Worm (Caenorhabditis elegans): ENCODE measurements around the gene mrps-24.

DNA sequence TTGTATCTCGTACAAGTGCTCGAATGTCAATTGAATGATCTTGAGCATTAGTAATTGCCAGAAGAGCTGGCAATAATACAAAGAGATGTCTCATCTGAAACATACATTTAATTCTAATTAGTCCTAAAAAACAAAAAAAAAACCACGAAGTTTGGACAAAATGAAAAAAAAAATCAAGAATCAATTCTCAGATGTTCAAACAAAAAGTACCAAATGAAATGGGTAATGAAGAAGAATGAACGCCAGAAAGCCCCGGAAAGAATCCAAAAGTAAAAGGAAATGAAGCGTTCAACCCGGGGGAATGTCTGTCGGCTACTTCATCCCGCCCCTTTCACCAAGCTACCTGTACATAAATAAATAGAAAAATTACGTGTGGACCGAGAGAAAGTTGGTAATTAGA, 8.1 kb downstream of the mrps-24 start, which contains the start of gene F33D4.6:
- no peak for TF ChIP-seq mdl-1 (tag; optimal IDR thresholded peaks at IDR 0.05)
- no peak for TF ChIP-seq nhr-77 (tag; optimal IDR thresholded peaks at IDR 0.05)
- no peak for TF ChIP-seq jun-1 (tag; optimal IDR thresholded peaks at IDR 0.05)
- no peak for TF ChIP-seq daf-19 (GFP tag; conservative IDR thresholded peaks at IDR 0.05)
- TF ChIP-seq fkh-10 (GFP tag; optimal IDR thresholded peaks at IDR 0.05), result no peak
- TF ChIP-seq nhr-11 (tag; optimal IDR thresholded peaks at IDR 0.05), result no peak
- no peak for TF ChIP-seq lin-15B (tag; optimal IDR thresholded peaks at IDR 0.05)
- no peak for TF ChIP-seq lin-13 (GFP tag; optimal IDR thresholded peaks at IDR 0.05)
- no peak for TF ChIP-seq zip-2 (tag; optimal IDR thresholded peaks at IDR 0.05)
- no peak for TF ChIP-seq pqm-1 (tag; optimal IDR thresholded peaks at IDR 0.05)

All from whole organism, L4 larva.